Worm (Caenorhabditis elegans) whole organism, young adult: ENCODE results near the gene ZK632.11.

Experiments
- B0019.2 ChIP-seq: fragments of 200-800 bp; sonication (Bioruptor generic); conservative IDR thresholded peaks from 2 replicates; pipeline ENCODE4 v1.3.6; 2022; ENCODE audit warnings: missing genetic modification reagents, missing genetic modification characterization, missing compliant biosample characterization
- B0261.1 ChIP-seq: sonication (generic microtip); optimal IDR thresholded peaks from 2 replicates; lab custom pipeline; 2016; ENCODE audit warnings: mild to moderate bottlenecking, missing genetic modification characterization, moderate library complexity, missing compliant biosample characterization
- C06A6.2 ChIP-seq: fragments of 200-800 bp; sonication (Bioruptor generic); conservative IDR thresholded peaks from 2 replicates; pipeline ENCODE4 v1.3.6; 2022; ENCODE audit warnings: missing genetic modification characterization, missing compliant biosample characterization
- C17E4.6 ChIP-seq: fragments of 200-800 bp; sonication (Bioruptor generic); IDR thresholded peaks from 2 replicates; pipeline ENCODE4 v1.3.6; 2022; ENCODE audit warnings: missing genetic modification reagents, missing genetic modification characterization, missing compliant biosample characterization
- F22D6.2 ChIP-seq: sonication (generic microtip); optimal IDR thresholded peaks from 2 replicates; lab custom pipeline; 2016; ENCODE audit warnings: mild to moderate bottlenecking, missing genetic modification characterization, missing compliant biosample characterization
- F37B4.10 ChIP-seq: fragments of 200-800 bp; sonication (Bioruptor generic); IDR thresholded peaks from 2 replicates; pipeline ENCODE4 v1.3.6; 2022; ENCODE audit warnings: missing genetic modification characterization, missing compliant biosample characterization
- F49E8.2 ChIP-seq: sonication (generic microtip); optimal IDR thresholded peaks from 3 replicates; lab custom pipeline; 2017; ENCODE audit warnings: missing genetic modification characterization, mild to moderate bottlenecking, missing compliant biosample characterization, antibody characterized with exemption, moderate library complexity; ENCODE audit not compliant: insufficient read depth
- F57A8.1 ChIP-seq: fragments of 200-800 bp; sonication (Bioruptor generic); optimal IDR thresholded peaks from 2 replicates; lab custom pipeline; 2018; ENCODE audit warnings: mild to moderate bottlenecking, missing genetic modification characterization, moderate library complexity, missing compliant biosample characterization
- T26A5.8 ChIP-seq: sonication (generic microtip); optimal IDR thresholded peaks from 2 replicates; lab custom pipeline; 2016; ENCODE audit warnings: missing genetic modification characterization, missing compliant biosample characterization
- Y79H2A.3 ChIP-seq: fragments of 200-800 bp; sonication (Bioruptor generic); conservative IDR thresholded peaks from 2 replicates; pipeline ENCODE4 v1.3.6; 2022; ENCODE audit warnings: missing genetic modification reagents, missing genetic modification characterization, missing compliant biosample characterization
- Y95B8A.8 ChIP-seq: fragments of 200-800 bp; sonication (Bioruptor generic); IDR thresholded peaks from 2 replicates; pipeline ENCODE4 v1.3.6; 2022; ENCODE audit warnings: missing genetic modification reagents, missing genetic modification characterization, missing compliant biosample characterization
- ZK185.1 ChIP-seq: sonication (generic microtip); optimal IDR thresholded peaks from 2 replicates; lab custom pipeline; 2016; ENCODE audit warnings: mild to moderate bottlenecking, missing genetic modification characterization, missing compliant biosample characterization; ENCODE audit not compliant: poor library complexity, severe bottlenecking
- akir-1 ChIP-seq: fragments of 200-800 bp; sonication (Bioruptor generic); optimal IDR thresholded peaks from 2 replicates; lab custom pipeline; 2018; ENCODE audit warnings: mild to moderate bottlenecking, missing genetic modification characterization, moderate library complexity, missing compliant biosample characterization
- attf-5 ChIP-seq: fragments of 200-800 bp; sonication (Bioruptor generic); optimal IDR thresholded peaks from 2 replicates; lab custom pipeline; 2018; ENCODE audit warnings: mild to moderate bottlenecking, missing genetic modification characterization, missing compliant biosample characterization
- attf-6 ChIP-seq: fragments of 200-800 bp; sonication (Bioruptor generic); IDR thresholded peaks from 2 replicates; pipeline ENCODE4 v1.3.6; 2022; ENCODE audit warnings: missing genetic modification reagents, missing genetic modification characterization, missing compliant biosample characterization
- ceh-100 ChIP-seq: fragments of 200-800 bp; sonication (Bioruptor generic); IDR thresholded peaks from 2 replicates; pipeline ENCODE4 v1.3.6; 2022; ENCODE audit warnings: missing genetic modification reagents, missing genetic modification characterization, missing compliant biosample characterization
- ceh-27 ChIP-seq: fragments of 200-800 bp; sonication (Bioruptor generic); optimal IDR thresholded peaks from 2 replicates; lab custom pipeline; 2018; ENCODE audit warnings: mild to moderate bottlenecking, missing genetic modification characterization, moderate library complexity, missing compliant biosample characterization
- ceh-40 ChIP-seq: fragments of 200-800 bp; sonication (Bioruptor generic); IDR thresholded peaks from 2 replicates; pipeline ENCODE4 v1.3.6; 2022; ENCODE audit warnings: missing genetic modification characterization, missing compliant biosample characterization
- ceh-58 ChIP-seq: fragments of 200-800 bp; sonication (Bioruptor generic); IDR thresholded peaks from 2 replicates; pipeline ENCODE4 v1.3.6; 2022; ENCODE audit warnings: missing genetic modification characterization, missing compliant biosample characterization
- ceh-91 ChIP-seq: fragments of 200-800 bp; sonication (Bioruptor generic); IDR thresholded peaks from 2 replicates; pipeline ENCODE4 v1.3.6; 2022; ENCODE audit warnings: missing genetic modification reagents, missing genetic modification characterization, missing compliant biosample characterization
- chd-7 ChIP-seq: sonication (generic microtip); optimal IDR thresholded peaks from 2 replicates; lab custom pipeline; 2016; ENCODE audit warnings: mild to moderate bottlenecking, missing genetic modification characterization, moderate library complexity, missing compliant biosample characterization
- egl-18 ChIP-seq: fragments of 200-800 bp; sonication (Bioruptor generic); IDR thresholded peaks from 2 replicates; pipeline ENCODE4 v1.3.6; 2022; ENCODE audit warnings: missing genetic modification reagents, missing genetic modification characterization, missing compliant biosample characterization
- ekl-4 ChIP-seq: fragments of 200-800 bp; sonication (Bioruptor generic); IDR thresholded peaks from 2 replicates; pipeline ENCODE4 v1.3.6; 2022; ENCODE audit warnings: missing genetic modification reagents, missing genetic modification characterization, missing compliant biosample characterization
- fkh-3 ChIP-seq: sonication (generic microtip); optimal IDR thresholded peaks from 2 replicates; lab custom pipeline; 2016; ENCODE audit warnings: mild to moderate bottlenecking, missing genetic modification characterization, missing compliant biosample characterization
- him-1 ChIP-seq: sonication (generic microtip); optimal IDR thresholded peaks from 2 replicates; lab custom pipeline; 2016; ENCODE audit warnings: missing genotype, missing genetic modification reagents, missing genetic modification characterization, missing compliant biosample characterization
- hlh-12 ChIP-seq: sonication (generic microtip); optimal IDR thresholded peaks from 2 replicates; lab custom pipeline; 2016; ENCODE audit warnings: missing genetic modification characterization, missing compliant biosample characterization
- hmg-20 ChIP-seq: fragments of 200-800 bp; sonication (Bioruptor generic); IDR thresholded peaks from 2 replicates; pipeline ENCODE4 v1.3.6; 2022; ENCODE audit warnings: missing genetic modification reagents, missing genetic modification characterization, missing compliant biosample characterization
- lin-26 ChIP-seq: fragments of 200-800 bp; sonication (Bioruptor generic); IDR thresholded peaks from 2 replicates; pipeline ENCODE4 v1.3.6; 2022; ENCODE audit warnings: missing genetic modification reagents, missing genetic modification characterization, missing compliant biosample characterization
- lin-35 ChIP-seq, 3 experiments: fragments of 150-350 bp in 2 of 3; sonication (generic microtip) in 1 of 3; optimal IDR thresholded peaks; 2 replicates each; lab custom pipeline; 2014 to 2018; ENCODE audit warnings: missing biosample characterization in 3 of 3, missing genetic modification characterization in 3 of 3, missing genetic modification reagents in 3 of 3
- lir-1 ChIP-seq: fragments of 200-800 bp; sonication (Bioruptor generic); conservative IDR thresholded peaks from 2 replicates; pipeline ENCODE4 v1.3.6; 2022; ENCODE audit warnings: missing genetic modification reagents, missing genetic modification characterization, missing compliant biosample characterization
- lsl-1 ChIP-seq: fragments of 200-800 bp; sonication (Bioruptor generic); optimal IDR thresholded peaks from 2 replicates; lab custom pipeline; 2018; ENCODE audit warnings: mild to moderate bottlenecking, missing genetic modification characterization, moderate library complexity, missing compliant biosample characterization
- lsy-27 ChIP-seq: sonication (generic microtip); optimal IDR thresholded peaks from 2 replicates; lab custom pipeline; 2017; ENCODE audit warnings: missing genetic modification characterization, mild to moderate bottlenecking, missing compliant biosample characterization, antibody characterized with exemption, missing genotype, borderline replicate concordance; ENCODE audit not compliant: insufficient read depth
- madf-10 ChIP-seq: sonication (generic microtip); optimal IDR thresholded peaks from 2 replicates; lab custom pipeline; 2016; ENCODE audit warnings: mild to moderate bottlenecking, missing genetic modification characterization, missing compliant biosample characterization
- madf-8 ChIP-seq: fragments of 200-800 bp; sonication (Bioruptor generic); conservative IDR thresholded peaks from 2 replicates; pipeline ENCODE4 v1.3.6; 2022; ENCODE audit warnings: missing genetic modification reagents, missing genetic modification characterization, missing compliant biosample characterization
- mxl-1 ChIP-seq: sonication (generic microtip); optimal IDR thresholded peaks from 2 replicates; lab custom pipeline; 2016; ENCODE audit warnings: missing genetic modification characterization, missing compliant biosample characterization
- nhr-27 ChIP-seq: fragments of 200-800 bp; sonication (Bioruptor generic); optimal IDR thresholded peaks from 2 replicates; lab custom pipeline; 2018; ENCODE audit warnings: mild to moderate bottlenecking, missing genetic modification characterization, moderate library complexity, missing compliant biosample characterization
- rcor-1 ChIP-seq: fragments of 200-800 bp; sonication (Bioruptor generic); IDR thresholded peaks from 2 replicates; pipeline ENCODE4 v1.3.6; 2022; ENCODE audit warnings: missing genetic modification reagents, missing genetic modification characterization, missing compliant biosample characterization
- rec-8 ChIP-seq, 2 experiments: sonication (generic microtip); optimal IDR thresholded peaks; 2 replicates each; lab custom pipeline; 2016; ENCODE audit warnings: mild to moderate bottlenecking in 2 of 2, missing genetic modification characterization in 2 of 2, missing genetic modification reagents in 2 of 2, missing genotype in 2 of 2, missing biosample characterization in 1 of 2, missing compliant biosample characterization in 1 of 2, moderate library complexity in 1 of 2
- sdz-38 ChIP-seq: sonication (generic microtip); optimal IDR thresholded peaks from 2 replicates; lab custom pipeline; 2016; ENCODE audit warnings: missing genotype, missing genetic modification characterization, missing compliant biosample characterization
- snpc-1.1 ChIP-seq: sonication (generic microtip); optimal IDR thresholded peaks from 2 replicates; lab custom pipeline; 2017; ENCODE audit warnings: missing genetic modification characterization, mild to moderate bottlenecking, missing compliant biosample characterization, antibody characterized with exemption, moderate library complexity, missing genotype, missing genetic modification reagents; ENCODE audit not compliant: insufficient read depth
- snpc-1.3 ChIP-seq: sonication (generic microtip); optimal IDR thresholded peaks from 2 replicates; lab custom pipeline; 2017; ENCODE audit warnings: missing genetic modification characterization, mild to moderate bottlenecking, missing compliant biosample characterization, antibody characterized with exemption, moderate library complexity, missing genotype, missing genetic modification reagents; ENCODE audit not compliant: insufficient read depth
- sptf-2 ChIP-seq: fragments of 200-800 bp; sonication (Bioruptor generic); optimal IDR thresholded peaks from 2 replicates; lab custom pipeline; 2018; ENCODE audit warnings: mild to moderate bottlenecking, missing genetic modification characterization, missing compliant biosample characterization
- unc-62 ChIP-seq: fragments of 150-350 bp; optimal IDR thresholded peaks from 2 replicates; lab custom pipeline; 2014; ENCODE audit warnings: missing biosample characterization, missing genetic modification reagents, missing genetic modification characterization
- ztf-26 ChIP-seq: sonication (generic microtip); optimal IDR thresholded peaks from 2 replicates; lab custom pipeline; 2017; ENCODE audit warnings: missing genetic modification characterization, missing compliant biosample characterization
- ztf-3 ChIP-seq: fragments of 200-800 bp; sonication (Bioruptor generic); optimal IDR thresholded peaks from 2 replicates; lab custom pipeline; 2018; ENCODE audit warnings: mild to moderate bottlenecking, missing genetic modification characterization, missing compliant biosample characterization

Gene ZK632.11

DNA sequence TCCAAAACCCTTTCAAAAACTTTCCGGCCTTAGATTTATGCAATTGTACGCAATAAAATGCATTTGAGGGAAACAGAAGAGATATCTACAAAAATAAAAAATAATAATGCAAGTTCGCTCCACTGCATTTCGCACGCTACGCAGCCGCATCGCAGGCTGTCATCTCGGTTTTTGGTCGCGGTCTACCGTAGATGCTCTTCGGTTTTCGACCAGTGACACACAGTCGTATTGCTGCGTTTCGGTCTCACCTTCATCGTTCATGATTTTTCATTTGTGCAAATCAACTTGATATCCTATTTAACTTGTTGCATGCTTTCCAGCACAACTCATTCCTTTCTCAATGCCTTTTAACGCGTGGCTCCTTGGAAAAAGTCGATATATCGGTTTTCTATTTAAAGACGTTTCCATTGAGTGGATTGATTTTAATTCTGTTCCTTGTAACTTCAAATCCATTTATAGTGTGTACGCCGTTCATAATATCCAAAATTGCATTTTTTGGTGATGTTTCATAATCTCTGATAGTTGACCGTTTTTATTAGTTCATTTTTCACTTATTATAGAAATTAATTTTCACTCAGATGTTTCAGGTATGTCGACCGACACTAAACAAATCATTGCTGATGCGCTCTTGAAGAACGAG lies 46.9 kb upstream of the ZK632.11 start, which contains the start of gene vha-1 (continued):
- TF ChIP-seq madf-10 (tag; lab: Kevin White, UChicago) (peak; percentile 52), lin-26 (peak; percentile 75), rcor-1 (GFP tag; lab: Robert Waterston, UW) (peak; percentile 77; the same call in 1 of the 2 replicates)

- TF ChIP-seq madf-8 (GFP tag; lab: Robert Waterston, UW) (no peak), F49E8.2 (peak; percentile 54), hmg-20 (no peak), chd-7 (tag; lab: Kevin White, UChicago) (peak; percentile 58), ceh-100 (no peak), Y95B8A.8 (peak; percentile 54; the same call in 1 of the 2 replicates), akir-1 (GFP tag; lab: Kevin White, UChicago) (peak; percentile 30), C06A6.2 (GFP tag; lab: Robert Waterston, UW) (no peak), B0019.2 (GFP tag; lab: Robert Waterston, UW) (no peak), ceh-27 (GFP tag; lab: Kevin White, UChicago) (no peak), ztf-26 (tag; lab: Kevin White, UChicago) (peak; percentile 23), snpc-1.3 (tag; lab: Kevin White, UChicago) (no peak), F57A8.1 (no peak), lin-26 (no peak), ztf-3 (GFP tag; lab: Kevin White, UChicago) (no peak), lin-35 (GFP tag; optimal IDR thresholded peaks at IDR 0.05; lab: Kevin White, UChicago) (no peak), B0261.1 (no peak), unc-62 (no peak), rec-8 (tag; optimal IDR thresholded peaks at IDR 0.05; lab: Kevin White, UChicago) (no peak), sdz-38 (tag; lab: Kevin White, UChicago) (no peak), ceh-58 (GFP tag; lab: Robert Waterston, UW) (no peak), fkh-3 (no peak), him-1 (no peak), F37B4.10 (GFP tag; lab: Robert Waterston, UW) (no peak), F22D6.2 (tag; lab: Kevin White, UChicago) (no peak), lsl-1 (GFP tag; lab: Kevin White, UChicago) (no peak), Y79H2A.3 (no peak), lir-1 (GFP tag; lab: Robert Waterston, UW) (no peak), mxl-1 (tag; lab: Kevin White, UChicago) (no peak), ZK185.1 (tag; lab: Kevin White, UChicago) (peak; percentile 37), ekl-4 (peak; percentile 80), lsy-27 (tag; lab: Kevin White, UChicago) (no peak), ceh-91 (no peak), T26A5.8 (tag; lab: Kevin White, UChicago) (peak; percentile 30), C17E4.6 (GFP tag; lab: Robert Waterston, UW) (peak; percentile 22; the same call in 1 of the 2 replicates), hlh-12 (tag; lab: Kevin White, UChicago) (no peak), nhr-27 (tag; lab: Kevin White, UChicago) (no peak), attf-6 (no peak), egl-18 (GFP tag; lab: Robert Waterston, UW) (no peak), sptf-2 (GFP tag; lab: Kevin White, UChicago) (no peak), attf-5 (GFP tag; lab: Kevin White, UChicago) (no peak), snpc-1.1 (tag; lab: Kevin White, UChicago) (no peak), ceh-40 (0 out of 2 replicates have a peak, but pooled peaks have one; percentile 8)
Observed at ce11 chrIII:9782011-9782436, 45.7 kb upstream of the ZK632.11 start, which contains the start of gene vha-2. Gene vha-2 (plus strand): TSS chrIII:9782164.
